Worm (Caenorhabditis elegans) whole organism, L4 larva: ENCODE measurements around the gene R08C7.1.

Experiments used
- T20F7.1 ChIP-seq: fragments of 200-800 bp; sonication (Bioruptor generic); optimal IDR thresholded peaks from 2 replicates; lab custom pipeline; 2018; ENCODE audit warnings: mild to moderate bottlenecking, missing genetic modification characterization, missing compliant biosample characterization
- Y105C5A.15 ChIP-seq: fragments of 200-800 bp; sonication (Bioruptor generic); IDR thresholded peaks from 2 replicates; pipeline ENCODE4 v1.3.6; 2022; ENCODE audit warnings: missing genetic modification characterization, missing compliant biosample characterization
- Y75B8A.6 ChIP-seq: fragments of 200-800 bp; sonication (Bioruptor generic); IDR thresholded peaks from 2 replicates; pipeline ENCODE4 v1.3.6; 2022; ENCODE audit warnings: missing genetic modification reagents, missing genetic modification characterization, missing compliant biosample characterization
- ZK337.2 ChIP-seq: fragments of 200-800 bp; sonication (Bioruptor generic); IDR thresholded peaks from 2 replicates; pipeline ENCODE4 v1.3.6; 2022; ENCODE audit warnings: missing genetic modification reagents, missing genetic modification characterization, missing compliant biosample characterization
- aha-1 ChIP-seq: fragments of 150-350 bp; peaks from one replicate; lab custom pipeline; 2014; ENCODE audit warnings: missing biosample characterization, missing genetic modification characterization
- ama-1 ChIP-seq: fragments of 150-350 bp; optimal IDR thresholded peaks from 2 replicates; lab custom pipeline; 2014; ENCODE audit warnings: inconsistent platforms, mixed read lengths
- ctbp-1 ChIP-seq: fragments of 200-800 bp; sonication (Bioruptor generic); IDR thresholded peaks from 2 replicates; pipeline ENCODE4 v1.3.6; 2022; ENCODE audit warnings: missing genetic modification reagents, missing genetic modification characterization, missing compliant biosample characterization
- daf-12 ChIP-seq: fragments of 150-350 bp; optimal IDR thresholded peaks from 2 replicates; lab custom pipeline; 2014; ENCODE audit warnings: missing biosample characterization, missing genetic modification reagents, missing genetic modification characterization
- daf-16 ChIP-seq, 3 experiments: sonication (generic microtip); optimal IDR thresholded peaks; 2 replicates each; lab custom pipeline; 2016 to 2017; ENCODE audit warnings: missing genetic modification characterization in 3 of 3, missing genetic modification reagents in 3 of 3, mild to moderate bottlenecking in 2 of 3, missing compliant biosample characterization in 2 of 3, missing biosample characterization in 1 of 3, moderate library complexity in 1 of 3
- daf-19 ChIP-seq: fragments of 200-800 bp; sonication (Bioruptor generic); conservative IDR thresholded peaks from 2 replicates; pipeline ENCODE4 v1.3.6; 2022; ENCODE audit warnings: missing genetic modification characterization, missing compliant biosample characterization
- dmd-8 ChIP-seq: fragments of 200-800 bp; sonication (Bioruptor generic); IDR thresholded peaks from 2 replicates; pipeline ENCODE4 v1.3.6; 2022; ENCODE audit warnings: missing genetic modification characterization, missing compliant biosample characterization
- dve-1 ChIP-seq: sonication (generic microtip); optimal IDR thresholded peaks from 2 replicates; lab custom pipeline; 2017; ENCODE audit warnings: antibody characterized with exemption, mild to moderate bottlenecking, missing genetic modification characterization, missing compliant biosample characterization; ENCODE audit not compliant: insufficient read depth
- egl-43 ChIP-seq: fragments of 200-800 bp; sonication (Bioruptor generic); IDR thresholded peaks from 2 replicates; pipeline ENCODE4 v1.3.6; 2022; ENCODE audit warnings: missing genetic modification reagents, missing genetic modification characterization, missing compliant biosample characterization
- fkh-10 ChIP-seq: fragments of 150-350 bp; optimal IDR thresholded peaks from 2 replicates; lab custom pipeline; 2014; ENCODE audit warnings: missing biosample characterization, missing genetic modification reagents, missing genetic modification characterization
- gei-8 ChIP-seq: fragments of 200-800 bp; sonication (Bioruptor generic); optimal IDR thresholded peaks from 2 replicates; lab custom pipeline; 2018; ENCODE audit warnings: mild to moderate bottlenecking, missing genetic modification characterization, missing compliant biosample characterization
- hlh-11 ChIP-seq: fragments of 200-800 bp; sonication (Bioruptor generic); optimal IDR thresholded peaks from 2 replicates; lab custom pipeline; 2018; ENCODE audit warnings: mild to moderate bottlenecking, missing genetic modification characterization, missing compliant biosample characterization
- jun-1 ChIP-seq: fragments of 150-350 bp; optimal IDR thresholded peaks from 2 replicates; lab custom pipeline; 2014; ENCODE audit warnings: missing biosample characterization, missing genetic modification reagents, missing genetic modification characterization
- lin-13 ChIP-seq: fragments of 150-350 bp; optimal IDR thresholded peaks from 2 replicates; lab custom pipeline; 2014; ENCODE audit warnings: missing biosample characterization, missing genetic modification reagents, missing genetic modification characterization
- mdl-1 ChIP-seq, 2 experiments: fragments of 150-350 bp in 1 of 2; sonication (generic microtip) in 1 of 2; optimal IDR thresholded peaks; 2 replicates each; lab custom pipeline; 2014 to 2017; ENCODE audit warnings: missing biosample characterization in 2 of 2, missing genetic modification characterization in 2 of 2
- mdt-29 ChIP-seq: fragments of 200-800 bp; sonication (Bioruptor generic); IDR thresholded peaks from 2 replicates; pipeline ENCODE4 v1.3.6; 2022; ENCODE audit warnings: missing genetic modification reagents, missing genetic modification characterization, missing compliant biosample characterization
- mes-2 ChIP-seq: sonication (generic microtip); optimal IDR thresholded peaks from 2 replicates; lab custom pipeline; 2016; ENCODE audit warnings: missing genotype, mild to moderate bottlenecking, missing genetic modification characterization, missing compliant biosample characterization; ENCODE audit not compliant: poor library complexity, severe bottlenecking
- mxl-3 ChIP-seq: fragments of 200-800 bp; sonication (Bioruptor generic); optimal IDR thresholded peaks from 2 replicates; lab custom pipeline; 2018; ENCODE audit warnings: mild to moderate bottlenecking, missing genetic modification characterization, missing compliant biosample characterization
- nhr-102 ChIP-seq: sonication (generic microtip); optimal IDR thresholded peaks from 2 replicates; lab custom pipeline; 2016; ENCODE audit warnings: mild to moderate bottlenecking, missing genetic modification characterization, moderate library complexity, missing compliant biosample characterization
- nhr-11 ChIP-seq: fragments of 150-350 bp; optimal IDR thresholded peaks from 2 replicates; lab custom pipeline; 2014; ENCODE audit warnings: missing biosample characterization, missing genetic modification characterization
- nhr-237 ChIP-seq: sonication (generic microtip); optimal IDR thresholded peaks from 2 replicates; lab custom pipeline; 2017; ENCODE audit warnings: missing biosample characterization, missing genetic modification characterization
- nhr-25 ChIP-seq: sonication (generic microtip); optimal IDR thresholded peaks from 2 replicates; lab custom pipeline; 2017; ENCODE audit warnings: missing genetic modification characterization, mild to moderate bottlenecking, missing compliant biosample characterization, antibody characterized with exemption, moderate library complexity, borderline replicate concordance; ENCODE audit not compliant: insufficient read depth
- nhr-42 ChIP-seq: fragments of 200-800 bp; sonication (Bioruptor generic); IDR thresholded peaks from 2 replicates; pipeline ENCODE4 v1.3.6; 2022; ENCODE audit warnings: missing genetic modification characterization, missing compliant biosample characterization
- pha-4 ChIP-seq, 2 experiments: fragments of 150-350 bp in 1 of 2; fragments of 200-800 bp in 1 of 2; sonication (Bioruptor generic) in 1 of 2; IDR thresholded peaks in 1 of 2; optimal IDR thresholded peaks in 1 of 2; 2 replicates each; pipeline versions ENCODE4 v1.3.6 to Lab custom; 2014 to 2022; ENCODE audit warnings: missing genetic modification characterization in 2 of 2, missing genetic modification reagents in 2 of 2, missing biosample characterization in 1 of 2, missing compliant biosample characterization in 1 of 2
- php-3 ChIP-seq: fragments of 200-800 bp; sonication (Bioruptor generic); IDR thresholded peaks from 2 replicates; pipeline ENCODE4 v1.3.6; 2022; ENCODE audit warnings: missing genetic modification reagents, missing genetic modification characterization, missing compliant biosample characterization
- rbr-2 ChIP-seq: sonication (generic microtip); optimal IDR thresholded peaks from 2 replicates; lab custom pipeline; 2016; ENCODE audit warnings: missing genotype, missing genetic modification characterization, missing compliant biosample characterization
- saeg-2 ChIP-seq: fragments of 200-800 bp; sonication (Bioruptor generic); IDR thresholded peaks from 2 replicates; pipeline ENCODE4 v1.3.6; 2022; ENCODE audit warnings: missing genetic modification reagents, missing genetic modification characterization, missing compliant biosample characterization
- snpc-4 ChIP-seq: fragments of 150-350 bp; optimal IDR thresholded peaks from 2 replicates; lab custom pipeline; 2014; ENCODE audit warnings: missing biosample characterization, missing genetic modification characterization
- spr-1 ChIP-seq: sonication (generic microtip); optimal IDR thresholded peaks from 2 replicates; lab custom pipeline; 2016; ENCODE audit warnings: mild to moderate bottlenecking, missing genetic modification characterization, missing compliant biosample characterization
- tra-1 ChIP-seq: fragments of 200-800 bp; sonication (Bioruptor generic); IDR thresholded peaks from 2 replicates; pipeline ENCODE4 v1.3.6; 2022; ENCODE audit warnings: missing genetic modification reagents, missing genetic modification characterization, missing compliant biosample characterization
- unc-62 ChIP-seq, 3 experiments: fragments of 150-350 bp in 1 of 3; sonication (generic microtip); optimal IDR thresholded peaks in 2 of 3; peaks in 1 of 3; 1 replicate in 1 of 3; 2 replicates in 2 of 3; lab custom pipeline; 2014 to 2017; ENCODE audit warnings: missing biosample characterization in 3 of 3, missing genetic modification characterization in 3 of 3, missing genetic modification reagents in 3 of 3, missing genotype in 1 of 3
- vab-7 ChIP-seq: fragments of 200-800 bp; sonication (Bioruptor generic); IDR thresholded peaks from 2 replicates; pipeline ENCODE4 v1.3.6; 2022; ENCODE audit warnings: missing genetic modification reagents, missing genetic modification characterization, missing compliant biosample characterization
- zfp-2 ChIP-seq: sonication (generic microtip); optimal IDR thresholded peaks from 2 replicates; lab custom pipeline; 2016; ENCODE audit warnings: mild to moderate bottlenecking, missing genetic modification characterization, missing compliant biosample characterization
- zip-2 ChIP-seq: fragments of 150-350 bp; optimal IDR thresholded peaks from 2 replicates; lab custom pipeline; 2014; ENCODE audit warnings: missing biosample characterization, missing genetic modification characterization

The R08C7.1 gene

DNA sequence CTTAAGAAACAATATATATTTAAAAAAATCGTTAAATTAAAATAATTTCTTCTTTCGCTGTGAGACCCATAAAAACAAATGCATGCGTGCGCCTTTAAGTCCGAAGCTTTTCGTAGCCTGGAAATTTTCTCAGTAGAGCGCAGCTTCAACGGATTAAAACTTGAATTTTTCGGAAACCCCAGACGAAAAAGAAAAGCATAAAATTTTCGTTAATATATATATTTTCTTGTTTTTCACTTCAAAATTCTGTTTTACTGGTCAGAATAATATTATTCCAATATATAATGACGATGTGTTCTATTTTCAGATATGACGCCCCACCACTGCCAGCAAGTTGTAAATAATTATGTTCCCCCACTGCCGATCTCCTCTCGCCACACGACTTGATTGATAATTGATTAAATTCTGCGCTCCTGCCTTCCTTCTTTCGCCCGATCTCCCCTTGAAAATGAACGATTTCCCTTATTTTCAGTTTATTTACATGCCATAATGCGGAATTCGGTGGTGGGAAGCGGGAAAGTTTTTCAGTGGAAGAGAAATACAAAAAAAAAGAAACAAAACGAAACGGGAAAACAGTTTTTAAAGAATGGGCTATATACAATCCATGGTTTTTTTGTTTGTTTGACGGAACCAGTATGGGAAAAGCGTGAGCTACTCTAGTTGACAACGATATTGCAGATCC, 16.5 kb downstream of the R08C7.1 start (continued):
- TF ChIP-seq php-3 (GFP tag; lab: Robert Waterston, UW) (0 out of 2 replicates have a peak, but pooled peaks have one; percentile 31), zfp-2 (tag; lab: Kevin White, UChicago) (peak; percentile 22), nhr-42 (GFP tag; lab: Robert Waterston, UW) (0 out of 2 replicates have a peak, but pooled peaks have one; percentile 6), nhr-102 (tag; lab: Kevin White, UChicago) (peak; percentile 60), ama-1 (lab: Kevin White, UChicago) (peak; percentile 99), daf-12 (tag; lab: Kevin White, UChicago) (no peak), egl-43 (GFP tag; lab: Robert Waterston, UW) (0 out of 2 replicates have a peak, but pooled peaks have one; percentile 28), zip-2 (tag; lab: Kevin White, UChicago) (peak; percentile 29), pha-4 (GFP tag; IDR thresholded peaks at IDR 0.05; lab: Robert Waterston, UW) (no peak), pha-4 (tag; optimal IDR thresholded peaks at IDR 0.05; lab: Kevin White, UChicago) (peak; percentile 11), saeg-2 (GFP tag; lab: Robert Waterston, UW) (no peak), mes-2 (tag; lab: Kevin White, UChicago) (peak; percentile 12), ctbp-1 (GFP tag; lab: Robert Waterston, UW) (0 out of 2 replicates have a peak, but pooled peaks have one; percentile 48), lin-13 (no peak), T20F7.1 (GFP tag; lab: Kevin White, UChicago) (no peak), hlh-11 (tag; lab: Kevin White, UChicago) (peak; percentile 49), daf-16 (GFP tag; optimal IDR thresholded peaks at IDR 0.05; lab: Kevin White, UChicago) (peak in 1 of 2 experiments; percentile 61), daf-16 (tag; optimal IDR thresholded peaks at IDR 0.05; lab: Kevin White, UChicago) (peak; percentile 77), Y105C5A.15 (GFP tag; lab: Robert Waterston, UW) (0 out of 2 replicates have a peak, but pooled peaks have one; percentile 40), dmd-8 (GFP tag; lab: Robert Waterston, UW) (0 out of 2 replicates have a peak, but pooled peaks have one; percentile 30), vab-7 (GFP tag; lab: Robert Waterston, UW) (0 out of 2 replicates have a peak, but pooled peaks have one; percentile 4), ZK337.2 (GFP tag; lab: Robert Waterston, UW) (0 out of 2 replicates have a peak, but pooled peaks have one; percentile 22), mxl-3 (GFP tag; lab: Kevin White, UChicago) (peak; percentile 31), spr-1 (tag; lab: Kevin White, UChicago) (peak; percentile 33), gei-8 (GFP tag; lab: Kevin White, UChicago) (no peak)

DNA sequence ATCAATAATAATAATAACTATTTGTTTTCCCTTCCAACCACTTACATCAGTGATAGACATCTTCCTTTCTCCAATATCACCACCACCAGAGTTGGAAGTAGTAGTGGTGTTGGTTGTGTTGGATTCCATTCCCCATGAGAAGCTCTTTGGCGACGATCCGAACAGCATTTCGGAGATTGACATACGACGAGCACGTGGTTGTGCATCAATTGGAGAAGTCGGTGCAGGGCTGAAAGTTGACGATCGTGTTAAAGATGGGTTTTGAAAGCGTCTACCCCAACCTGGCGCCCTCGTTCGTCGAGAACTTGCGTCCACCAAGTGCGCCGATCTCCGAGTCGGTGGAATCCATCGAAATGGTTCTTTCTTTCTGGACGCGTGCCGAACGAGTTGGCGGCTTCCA, 17.4 kb downstream of the R08C7.1 start:
- TF ChIP-seq ama-1 (lab: Kevin White, UChicago) (peak; percentile 41), aha-1 (peak; percentile 73), unc-62 (GFP tag; optimal IDR thresholded peaks at IDR 0.05 in 1 of 2; lab: Kevin White, UChicago) (no peak), unc-62 (tag; optimal IDR thresholded peaks at IDR 0.05; lab: Kevin White, UChicago) (no peak), Y75B8A.6 (GFP tag; lab: Robert Waterston, UW) (0 out of 2 replicates have a peak, but pooled peaks have one; percentile 35)

DNA sequence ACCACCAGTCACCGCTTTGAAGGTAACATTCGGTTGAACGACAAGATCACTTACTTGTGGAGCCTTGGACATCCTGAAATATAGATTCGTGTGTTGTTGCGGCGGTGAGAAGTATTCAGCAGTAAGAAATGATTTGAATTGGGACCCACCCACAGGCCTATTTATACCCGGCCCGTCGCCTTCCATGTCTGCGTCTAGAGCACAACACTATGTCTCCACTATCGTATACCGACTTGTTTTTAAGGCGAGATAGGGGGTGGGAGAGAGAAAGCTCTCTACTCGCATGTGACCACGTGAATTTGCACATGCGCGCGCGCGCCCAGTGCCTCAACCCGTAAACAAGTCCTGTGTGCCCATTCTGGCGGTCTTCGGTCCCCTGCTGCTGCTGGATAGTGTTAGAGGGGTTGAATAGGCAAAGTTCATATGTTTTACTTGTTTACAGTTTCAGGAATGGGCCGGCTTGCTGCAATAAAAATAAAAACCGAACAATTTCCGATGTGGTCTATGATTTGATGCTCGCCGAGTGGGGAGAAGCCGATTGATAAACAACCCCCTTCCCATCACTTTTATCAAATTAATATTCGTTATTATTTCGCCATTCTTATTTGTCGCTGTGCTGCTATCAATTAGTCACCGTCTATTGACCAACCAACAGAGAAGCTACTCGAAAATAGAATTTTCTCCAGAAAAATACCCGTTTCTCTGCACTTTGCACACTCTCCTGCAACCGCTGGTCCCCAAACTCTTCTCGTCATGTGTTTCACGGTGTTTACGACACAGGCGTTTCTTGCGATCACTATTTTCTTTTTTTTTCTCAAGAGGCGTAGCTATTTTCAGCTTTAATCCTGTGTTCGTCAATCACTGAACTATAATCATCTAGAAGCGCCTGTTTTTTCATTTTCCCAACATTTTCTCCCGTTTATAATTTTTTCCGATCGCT, 18.4 kb downstream of the R08C7.1 start:
- TF ChIP-seq snpc-4 (tag; lab: Kevin White, UChicago) (no peak), mes-2 (tag; lab: Kevin White, UChicago) (peak; percentile 49), nhr-11 (peak; percentile 70), daf-12 (tag; lab: Kevin White, UChicago) (no peak), Y105C5A.15 (GFP tag; lab: Robert Waterston, UW) (peak; percentile 20; the same call in 1 of the 2 replicates), nhr-237 (tag; lab: Kevin White, UChicago) (no peak), zfp-2 (tag; lab: Kevin White, UChicago) (no peak), nhr-102 (tag; lab: Kevin White, UChicago) (peak; percentile 51), jun-1 (tag; lab: Kevin White, UChicago) (no peak), daf-16 (GFP tag; optimal IDR thresholded peaks at IDR 0.05; lab: Kevin White, UChicago) (peak in 1 of 2 experiments; percentile 38), daf-16 (tag; optimal IDR thresholded peaks at IDR 0.05; lab: Kevin White, UChicago) (peak; percentile 98), rbr-2 (tag; lab: Kevin White, UChicago) (peak; percentile 79), daf-19 (GFP tag; lab: Robert Waterston, UW) (no peak; the same call in 1 of the 2 replicates), dve-1 (tag; lab: Kevin White, UChicago) (peak; percentile 75), vab-7 (GFP tag; lab: Robert Waterston, UW) (no peak), mdl-1 (tag; optimal IDR thresholded peaks at IDR 0.05; lab: Kevin White, UChicago) (peak; percentile 74 to 99), tra-1 (GFP tag; lab: Robert Waterston, UW) (peak; percentile 65), hlh-11 (tag; lab: Kevin White, UChicago) (peak; percentile 86), mdt-29 (GFP tag; lab: Robert Waterston, UW) (no peak; the same call in 1 of the 2 replicates), nhr-25 (peak; percentile 71), fkh-10 (GFP tag; lab: Kevin White, UChicago) (peak; percentile 83), php-3 (GFP tag; lab: Robert Waterston, UW) (peak; percentile 45)
